Worm (Caenorhabditis elegans) whole organism, L1 larva: ENCODE results near the gene F13B6.3.
A peak's percentile ranks its signal among the peaks of the same experiment; 100 is the strongest.

ENCODE experiments used
- C04F5.9 ChIP-seq: sonication (generic microtip); optimal IDR thresholded peaks from 2 replicates; lab custom pipeline; 2016; ENCODE audit warnings: missing genetic modification characterization, missing compliant biosample characterization
- C16A3.4 ChIP-seq: fragments of 150-350 bp; optimal IDR thresholded peaks from 2 replicates; lab custom pipeline; 2014; ENCODE audit warnings: missing biosample characterization, missing genetic modification characterization
- C34B4.2 ChIP-seq: sonication (generic microtip); optimal IDR thresholded peaks from 2 replicates; lab custom pipeline; 2017; ENCODE audit warnings: mild to moderate bottlenecking, missing genetic modification characterization, missing compliant biosample characterization
- aha-1 ChIP-seq: fragments of 150-350 bp; optimal IDR thresholded peaks from 2 replicates; lab custom pipeline; 2014; ENCODE audit warnings: missing biosample characterization, missing genetic modification characterization
- alr-1 ChIP-seq: fragments of 200-800 bp; sonication (Bioruptor generic); optimal IDR thresholded peaks from 2 replicates; lab custom pipeline; 2018; ENCODE audit warnings: borderline replicate concordance, mild to moderate bottlenecking, missing genetic modification characterization, missing compliant biosample characterization
- ceh-90 ChIP-seq: sonication (generic microtip); optimal IDR thresholded peaks from 2 replicates; lab custom pipeline; 2016; ENCODE audit warnings: missing genetic modification characterization, missing compliant biosample characterization
- dpl-1 ChIP-seq, 3 experiments: fragments of 150-350 bp in 2 of 3; sonication (generic microtip) in 1 of 3; optimal IDR thresholded peaks; 2 replicates each; lab custom pipeline; 2014 to 2017; ENCODE audit warnings: missing biosample characterization in 3 of 3, missing genetic modification characterization in 3 of 3, missing genetic modification reagents in 3 of 3
- dsc-1 ChIP-seq: sonication (generic microtip); optimal IDR thresholded peaks from 2 replicates; lab custom pipeline; 2016; ENCODE audit warnings: mild to moderate bottlenecking, missing genetic modification characterization, missing compliant biosample characterization
- egl-27 ChIP-seq, 2 experiments: fragments of 150-350 bp in 1 of 2; sonication (generic microtip); optimal IDR thresholded peaks; 3 replicates each; lab custom pipeline; 2017 to 2018; ENCODE audit warnings: missing biosample characterization in 2 of 2, missing genetic modification characterization in 2 of 2, missing genetic modification reagents in 2 of 2
- fkh-10 ChIP-seq: sonication (generic microtip); optimal IDR thresholded peaks from 2 replicates; lab custom pipeline; 2017; ENCODE audit warnings: missing biosample characterization, missing genetic modification reagents, missing genetic modification characterization
- hpl-2 ChIP-seq: fragments of 150-350 bp; optimal IDR thresholded peaks from 2 replicates; lab custom pipeline; 2014; ENCODE audit warnings: missing biosample characterization, missing genetic modification reagents, missing genetic modification characterization
- irx-1 ChIP-seq: sonication (generic microtip); optimal IDR thresholded peaks from 2 replicates; lab custom pipeline; 2016; ENCODE audit warnings: missing genetic modification characterization, missing compliant biosample characterization
- jun-1 ChIP-seq: fragments of 150-350 bp; optimal IDR thresholded peaks from 2 replicates; lab custom pipeline; 2014; ENCODE audit warnings: missing biosample characterization, missing genetic modification reagents, missing genetic modification characterization
- lin-13 ChIP-seq: fragments of 150-350 bp; optimal IDR thresholded peaks from 2 replicates; lab custom pipeline; 2014; ENCODE audit warnings: missing biosample characterization, missing genetic modification reagents, missing genetic modification characterization
- lin-14 ChIP-seq: fragments of 200-800 bp; sonication (Bioruptor generic); optimal IDR thresholded peaks from 2 replicates; lab custom pipeline; 2018; ENCODE audit warnings: mild to moderate bottlenecking, missing genetic modification characterization, moderate library complexity, missing compliant biosample characterization
- mep-1 ChIP-seq: fragments of 150-350 bp; optimal IDR thresholded peaks from 2 replicates; lab custom pipeline; 2014; ENCODE audit warnings: missing biosample characterization, missing genetic modification characterization
- nhr-19 ChIP-seq: fragments of 200-800 bp; sonication (Bioruptor generic); conservative IDR thresholded peaks from 2 replicates; pipeline ENCODE4 v1.3.6; 2022; ENCODE audit warnings: missing genetic modification characterization, missing compliant biosample characterization
- nhr-47 ChIP-seq: sonication (generic microtip); optimal IDR thresholded peaks from 2 replicates; lab custom pipeline; 2016; ENCODE audit warnings: mild to moderate bottlenecking, missing genetic modification characterization, moderate library complexity, missing compliant biosample characterization
- pqm-1 ChIP-seq: sonication (generic microtip); optimal IDR thresholded peaks from 3 replicates; lab custom pipeline; 2017; ENCODE audit warnings: missing biosample characterization, missing genetic modification characterization
- snu-23 ChIP-seq: sonication (generic microtip); optimal IDR thresholded peaks from 2 replicates; lab custom pipeline; 2016; ENCODE audit warnings: missing genetic modification characterization, missing compliant biosample characterization
- tbx-2 ChIP-seq: sonication (generic microtip); optimal IDR thresholded peaks from 2 replicates; lab custom pipeline; 2016; ENCODE audit warnings: missing genetic modification characterization, missing compliant biosample characterization
- unc-62 ChIP-seq: fragments of 150-350 bp; optimal IDR thresholded peaks from 2 replicates; lab custom pipeline; 2014; ENCODE audit warnings: missing biosample characterization, missing genetic modification reagents, missing genetic modification characterization
- unc-86 ChIP-seq: sonication (generic microtip); optimal IDR thresholded peaks from 2 replicates; lab custom pipeline; 2016; ENCODE audit warnings: missing genetic modification characterization, missing compliant biosample characterization

F13B6.3 gene

DNA sequence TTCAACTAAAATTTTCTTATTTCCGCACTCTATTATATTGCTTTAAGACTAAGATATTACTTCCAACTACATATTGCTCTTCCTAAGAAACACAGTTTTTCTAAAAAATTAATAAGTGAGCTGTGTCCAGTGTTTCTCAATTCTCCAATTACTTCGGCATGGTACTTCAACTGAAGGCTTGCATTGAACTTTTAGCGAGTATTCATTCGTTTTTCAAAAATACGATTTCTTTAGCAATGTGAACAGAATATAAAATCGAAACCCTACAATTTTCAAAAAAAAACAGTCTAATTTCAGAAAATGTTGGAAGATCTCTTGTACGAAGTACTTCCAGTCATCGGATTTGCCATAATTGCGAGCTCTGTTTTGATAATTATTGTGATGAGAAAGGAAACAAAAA, 44.8 kb downstream of the F13B6.3 start, which contains the start of gene srtx-1:
srtx-1 (plus strand) TSS at position 301 of the 400 bp plus-strand sequence.
- TF ChIP-seq nhr-19, result no peak
- no peak for TF ChIP-seq C04F5.9 (tag; lab: Kevin White, UChicago)
- TF ChIP-seq snu-23 (GFP tag; lab: Kevin White, UChicago), result no peak
- TF ChIP-seq ceh-90 (tag; lab: Kevin White, UChicago), result no peak
- TF ChIP-seq unc-62 (GFP tag; lab: Kevin White, UChicago), result no peak
- TF ChIP-seq, all 84 proteins: peak for 0

DNA sequence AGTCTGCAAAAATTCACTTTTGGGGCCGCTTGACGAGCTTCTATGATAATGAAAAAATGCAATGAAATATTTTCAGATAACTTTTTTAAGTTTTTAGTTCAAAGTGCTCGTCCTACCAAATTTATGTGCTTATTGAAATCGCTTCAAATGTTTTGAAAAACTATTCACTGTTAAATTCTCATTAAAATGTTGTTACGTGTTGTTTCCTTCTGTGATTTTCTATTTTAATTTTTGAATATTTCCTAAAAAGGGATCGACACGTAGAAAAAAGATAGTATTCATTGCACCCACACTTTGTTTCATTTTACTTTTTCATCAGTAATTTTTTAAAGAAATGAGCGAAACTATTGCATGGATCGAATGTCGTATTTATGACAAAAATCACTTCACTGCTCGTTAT, 46.9 kb downstream of the F13B6.3 start, which contains the start of gene B0496.6:
B0496.6 (plus strand) TSS at position 301 of the 400 bp plus-strand sequence.
- TF ChIP-seq hpl-2 (no peak), C16A3.4 (tag; lab: Kevin White, UChicago) (no peak), dpl-1 (GFP tag; optimal IDR thresholded peaks at IDR 0.05; lab: Kevin White, UChicago) (no peak), nhr-47 (tag; lab: Kevin White, UChicago) (no peak), alr-1 (tag; lab: Kevin White, UChicago) (no peak), unc-86 (no peak), pqm-1 (tag; lab: Kevin White, UChicago) (no peak), irx-1 (no peak), jun-1 (tag; lab: Kevin White, UChicago) (no peak), dsc-1 (tag; lab: Kevin White, UChicago) (no peak), mep-1 (no peak), aha-1 (tag; lab: Kevin White, UChicago) (no peak), lin-13 (no peak)

DNA sequence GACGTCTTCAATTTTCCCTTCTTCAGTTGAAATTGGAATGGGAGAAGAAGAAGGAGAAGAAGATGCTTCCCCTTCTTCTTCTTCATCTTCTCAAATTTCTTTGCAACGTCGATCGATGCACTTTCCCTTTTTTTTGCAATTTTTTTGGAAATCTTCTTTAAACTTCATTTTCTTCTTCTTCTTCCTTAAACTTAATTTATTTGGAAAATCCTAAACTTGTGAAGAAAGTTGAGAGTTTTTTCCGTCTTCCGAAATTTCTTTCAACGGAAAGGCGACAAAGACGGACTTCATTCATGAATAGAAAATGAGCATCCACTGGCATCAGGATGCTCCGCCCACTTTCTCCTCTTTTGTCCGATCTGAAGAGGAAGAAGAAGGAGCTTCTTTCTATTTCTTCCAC, 51.6 kb downstream of the F13B6.3 start:
- TF ChIP-seq lin-14 (GFP tag; lab: Kevin White, UChicago) (peak; percentile 75), egl-27 (tag; optimal IDR thresholded peaks at IDR 0.05; lab: Kevin White, UChicago) (no peak), fkh-10 (GFP tag; lab: Kevin White, UChicago) (peak; percentile 89), tbx-2 (tag; lab: Kevin White, UChicago) (peak; percentile 7)

DNA sequence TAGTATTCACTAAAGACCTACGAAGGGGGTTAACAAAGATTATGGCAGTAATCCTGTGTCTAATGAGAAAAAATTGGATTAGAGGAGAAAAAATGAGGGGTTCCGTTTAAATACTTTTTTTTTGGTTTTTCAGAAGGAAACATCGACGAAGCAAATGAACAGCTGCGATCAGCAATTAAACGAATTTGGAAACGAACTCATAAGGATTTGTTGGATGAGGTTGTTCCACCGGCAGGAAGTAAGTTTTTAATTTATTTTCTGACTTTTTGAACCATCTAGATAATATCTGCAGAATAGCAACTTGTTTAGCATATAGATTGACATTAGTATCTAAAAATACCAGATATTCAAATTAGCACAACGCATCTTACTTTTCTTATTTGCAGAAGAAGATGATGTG, 52.2 kb downstream of the F13B6.3 start:
- no peak for TF ChIP-seq C34B4.2
- TF ChIP-seq dsc-1 (tag; lab: Kevin White, UChicago), result peak; percentile 36
